Worm (Caenorhabditis elegans) whole organism, young adult: ENCODE data around the gene ZK930.6.

ENCODE experiments used
- B0019.2 ChIP-seq: fragments of 200-800 bp; sonication (Bioruptor generic); conservative IDR thresholded peaks from 2 replicates; pipeline ENCODE4 v1.3.6; 2022; ENCODE audit warnings: missing genetic modification reagents, missing genetic modification characterization, missing compliant biosample characterization
- C06A6.2 ChIP-seq: fragments of 200-800 bp; sonication (Bioruptor generic); conservative IDR thresholded peaks from 2 replicates; pipeline ENCODE4 v1.3.6; 2022; ENCODE audit warnings: missing genetic modification characterization, missing compliant biosample characterization
- F22D6.2 ChIP-seq: sonication (generic microtip); optimal IDR thresholded peaks from 2 replicates; lab custom pipeline; 2016; ENCODE audit warnings: mild to moderate bottlenecking, missing genetic modification characterization, missing compliant biosample characterization
- F23B12.7 ChIP-seq: sonication (generic microtip); optimal IDR thresholded peaks from 2 replicates; lab custom pipeline; 2017; ENCODE audit warnings: missing genetic modification characterization, mild to moderate bottlenecking, missing compliant biosample characterization, antibody characterized with exemption, moderate library complexity; ENCODE audit not compliant: insufficient read depth
- F33H1.4 ChIP-seq: fragments of 200-800 bp; sonication (Bioruptor generic); IDR thresholded peaks from 2 replicates; pipeline ENCODE4 v1.3.6; 2022; ENCODE audit warnings: missing genetic modification reagents, missing genetic modification characterization, missing compliant biosample characterization
- K11D2.4 ChIP-seq: fragments of 200-800 bp; sonication (Bioruptor generic); IDR thresholded peaks from 2 replicates; pipeline ENCODE4 v1.3.6; 2022; ENCODE audit warnings: missing genetic modification reagents, missing genetic modification characterization, missing compliant biosample characterization
- T07F8.4 ChIP-seq: sonication (generic microtip); optimal IDR thresholded peaks from 2 replicates; lab custom pipeline; 2016; ENCODE audit warnings: mild to moderate bottlenecking, missing genetic modification characterization, moderate library complexity, missing compliant biosample characterization
- T26A5.8 ChIP-seq: sonication (generic microtip); optimal IDR thresholded peaks from 2 replicates; lab custom pipeline; 2016; ENCODE audit warnings: missing genetic modification characterization, missing compliant biosample characterization
- Y53F4B.3 ChIP-seq: fragments of 200-800 bp; sonication (Bioruptor generic); IDR thresholded peaks from 2 replicates; pipeline ENCODE4 v1.3.6; 2022; ENCODE audit warnings: missing genetic modification reagents, missing genetic modification characterization, missing compliant biosample characterization
- Y56A3A.18 ChIP-seq: fragments of 200-800 bp; sonication (Bioruptor generic); IDR thresholded peaks from 2 replicates; pipeline ENCODE4 v1.3.6; 2022; ENCODE audit warnings: missing genetic modification reagents, missing genetic modification characterization, missing compliant biosample characterization
- Y67H2A.10 ChIP-seq: fragments of 200-800 bp; sonication (Bioruptor generic); conservative IDR thresholded peaks from 2 replicates; pipeline ENCODE4 v1.3.6; 2022; ENCODE audit warnings: missing genetic modification reagents, missing genetic modification characterization, missing compliant biosample characterization
- ceh-91 ChIP-seq: fragments of 200-800 bp; sonication (Bioruptor generic); IDR thresholded peaks from 2 replicates; pipeline ENCODE4 v1.3.6; 2022; ENCODE audit warnings: missing genetic modification reagents, missing genetic modification characterization, missing compliant biosample characterization
- die-1 ChIP-seq: sonication (generic microtip); optimal IDR thresholded peaks from 2 replicates; lab custom pipeline; 2016; ENCODE audit warnings: missing genotype, mild to moderate bottlenecking, missing genetic modification characterization, missing compliant biosample characterization
- dpl-1 ChIP-seq: fragments of 150-350 bp; optimal IDR thresholded peaks from 2 replicates; lab custom pipeline; 2014; ENCODE audit warnings: missing biosample characterization, missing genetic modification reagents, missing genetic modification characterization
- efl-1 ChIP-seq: fragments of 150-350 bp; optimal IDR thresholded peaks from 2 replicates; lab custom pipeline; 2014; ENCODE audit warnings: missing biosample characterization, missing genetic modification reagents, missing genetic modification characterization
- egl-18 ChIP-seq: fragments of 200-800 bp; sonication (Bioruptor generic); IDR thresholded peaks from 2 replicates; pipeline ENCODE4 v1.3.6; 2022; ENCODE audit warnings: missing genetic modification reagents, missing genetic modification characterization, missing compliant biosample characterization
- ets-4 ChIP-seq: fragments of 200-800 bp; sonication (Bioruptor generic); optimal IDR thresholded peaks from 2 replicates; lab custom pipeline; 2018; ENCODE audit warnings: mild to moderate bottlenecking, missing genetic modification characterization, missing compliant biosample characterization
- him-1 ChIP-seq: sonication (generic microtip); optimal IDR thresholded peaks from 2 replicates; lab custom pipeline; 2016; ENCODE audit warnings: missing genotype, missing genetic modification reagents, missing genetic modification characterization, missing compliant biosample characterization
- hlh-26 ChIP-seq: fragments of 200-800 bp; sonication (Bioruptor generic); conservative IDR thresholded peaks from 2 replicates; pipeline ENCODE4 v1.3.6; 2022; ENCODE audit warnings: missing genetic modification reagents, missing genetic modification characterization, missing compliant biosample characterization
- lin-26 ChIP-seq: fragments of 200-800 bp; sonication (Bioruptor generic); IDR thresholded peaks from 2 replicates; pipeline ENCODE4 v1.3.6; 2022; ENCODE audit warnings: missing genetic modification reagents, missing genetic modification characterization, missing compliant biosample characterization
- lin-40 ChIP-seq: sonication (generic microtip); optimal IDR thresholded peaks from 2 replicates; lab custom pipeline; 2016; ENCODE audit warnings: missing genetic modification characterization, mild to moderate bottlenecking, missing compliant biosample characterization, missing genotype, missing genetic modification reagents
- lin-54 ChIP-seq: fragments of 200-800 bp; sonication (Bioruptor generic); optimal IDR thresholded peaks from 2 replicates; lab custom pipeline; 2018; ENCODE audit warnings: mild to moderate bottlenecking, missing genetic modification characterization, missing compliant biosample characterization
- madf-10 ChIP-seq: sonication (generic microtip); optimal IDR thresholded peaks from 2 replicates; lab custom pipeline; 2016; ENCODE audit warnings: mild to moderate bottlenecking, missing genetic modification characterization, missing compliant biosample characterization
- madf-3 ChIP-seq: fragments of 200-800 bp; sonication (Bioruptor generic); IDR thresholded peaks from 2 replicates; pipeline ENCODE4 v1.3.6; 2022; ENCODE audit warnings: missing genetic modification reagents, missing genetic modification characterization, missing compliant biosample characterization
- madf-6 ChIP-seq: fragments of 200-800 bp; sonication (Bioruptor generic); IDR thresholded peaks from 2 replicates; pipeline ENCODE4 v1.3.6; 2022; ENCODE audit warnings: missing genetic modification reagents, missing genetic modification characterization, missing compliant biosample characterization
- mel-28 ChIP-seq: sonication (generic microtip); optimal IDR thresholded peaks from 2 replicates; lab custom pipeline; 2016; ENCODE audit warnings: borderline replicate concordance, mild to moderate bottlenecking, missing genetic modification characterization, missing compliant biosample characterization
- mes-4 ChIP-seq: sonication (generic microtip); optimal IDR thresholded peaks from 2 replicates; lab custom pipeline; 2016; ENCODE audit warnings: missing genotype, missing genetic modification characterization, missing compliant biosample characterization
- nhr-80 ChIP-seq: sonication (generic microtip); optimal IDR thresholded peaks from 2 replicates; lab custom pipeline; 2016; ENCODE audit warnings: missing genetic modification characterization, missing compliant biosample characterization
- pbrm-1 ChIP-seq: fragments of 200-800 bp; sonication (Bioruptor generic); IDR thresholded peaks from 2 replicates; pipeline ENCODE4 v1.3.6; 2022; ENCODE audit warnings: missing genetic modification reagents, missing genetic modification characterization, missing compliant biosample characterization
- pha-4 ChIP-seq: fragments of 150-350 bp; sonication (generic microtip); optimal IDR thresholded peaks from 2 replicates; lab custom pipeline; 2014; ENCODE audit warnings: missing biosample characterization, missing genetic modification reagents, missing genetic modification characterization
- repo-1 ChIP-seq: sonication (generic microtip); optimal IDR thresholded peaks from 2 replicates; lab custom pipeline; 2017; ENCODE audit warnings: mild to moderate bottlenecking, missing genetic modification characterization, missing compliant biosample characterization
- sea-2 ChIP-seq: fragments of 200-800 bp; sonication (Bioruptor generic); IDR thresholded peaks from 2 replicates; pipeline ENCODE4 v1.3.6; 2022; ENCODE audit warnings: missing genetic modification characterization, missing compliant biosample characterization
- somi-1 ChIP-seq: fragments of 200-800 bp; sonication (Bioruptor generic); optimal IDR thresholded peaks from 2 replicates; lab custom pipeline; 2018; ENCODE audit warnings: mild to moderate bottlenecking, missing genetic modification characterization, missing compliant biosample characterization
- tbp1 ChIP-seq: fragments of 200-800 bp; sonication (Bioruptor generic); optimal IDR thresholded peaks from 2 replicates; lab custom pipeline; 2018; ENCODE audit warnings: mild to moderate bottlenecking, missing genetic modification characterization, missing compliant biosample characterization
- tlf-1 ChIP-seq: fragments of 200-800 bp; sonication (Bioruptor generic); optimal IDR thresholded peaks from 2 replicates; lab custom pipeline; 2018; ENCODE audit warnings: mild to moderate bottlenecking, missing genetic modification characterization, missing compliant biosample characterization
- ztf-26 ChIP-seq: sonication (generic microtip); optimal IDR thresholded peaks from 2 replicates; lab custom pipeline; 2017; ENCODE audit warnings: missing genetic modification characterization, missing compliant biosample characterization
- ztf-28 ChIP-seq: fragments of 200-800 bp; sonication (Bioruptor generic); IDR thresholded peaks from 2 replicates; pipeline ENCODE4 v1.3.6; 2022; ENCODE audit warnings: missing genetic modification reagents, missing genetic modification characterization, missing compliant biosample characterization
- ztf-3 ChIP-seq: fragments of 200-800 bp; sonication (Bioruptor generic); optimal IDR thresholded peaks from 2 replicates; lab custom pipeline; 2018; ENCODE audit warnings: mild to moderate bottlenecking, missing genetic modification characterization, missing compliant biosample characterization

Gene ZK930.6

ce11 chrII:11883648-11884047 lies at the start of gene ZK930.6:
Gene ZK930.6, plus strand, starts transcription at chrII:11883948.
- no peak for TF ChIP-seq ceh-91
- no peak for TF ChIP-seq dpl-1 (GFP tag; lab: Kevin White, UChicago)
- TF ChIP-seq ztf-3 (GFP tag; lab: Kevin White, UChicago): no peak
- no peak for TF ChIP-seq tbp1
- TF ChIP-seq mel-28: no peak
- no peak for TF ChIP-seq F23B12.7 (tag; lab: Kevin White, UChicago)

ce11 chrII:11835208-11835607 lies 48.5 kb upstream of the ZK930.6 start, which contains the start of gene T27D12.6:
Gene T27D12.6, plus strand, starts transcription at chrII:11835508.
- TF ChIP-seq hlh-26: no peak
- TF ChIP-seq T07F8.4 (tag; lab: Kevin White, UChicago): no peak
- TF ChIP-seq madf-6 (GFP tag; lab: Robert Waterston, UW): no peak
- TF ChIP-seq him-1 (tag; lab: Kevin White, UChicago): no peak
- TF ChIP-seq mel-28: no peak
- no peak for TF ChIP-seq pbrm-1 (GFP tag; lab: Robert Waterston, UW)
- TF ChIP-seq pha-4: no peak
- TF ChIP-seq efl-1 (GFP tag; lab: Kevin White, UChicago): no peak
- no peak for TF ChIP-seq madf-3
- TF ChIP-seq F33H1.4 (GFP tag; lab: Robert Waterston, UW): no peak
- TF ChIP-seq ets-4 (GFP tag; lab: Kevin White, UChicago): no peak

- TF ChIP-seq somi-1 (GFP tag; lab: Kevin White, UChicago) (peak; percentile 66), B0019.2 (GFP tag; lab: Robert Waterston, UW) (no peak), ztf-28 (no peak), madf-10 (no peak), egl-18 (GFP tag; lab: Robert Waterston, UW) (no peak), Y56A3A.18 (GFP tag; lab: Robert Waterston, UW) (no peak), sea-2 (GFP tag; lab: Robert Waterston, UW) (no peak), F22D6.2 (tag; lab: Kevin White, UChicago) (peak; percentile 11), Y67H2A.10 (GFP tag; lab: Robert Waterston, UW) (no peak), lin-26 (GFP tag; lab: Robert Waterston, UW) (0 out of 2 replicates have a peak, but pooled peaks have one; percentile 21), lin-40 (tag; lab: Kevin White, UChicago) (peak; percentile 61), ztf-26 (tag; lab: Kevin White, UChicago) (peak; percentile 66), mes-4 (tag; lab: Kevin White, UChicago) (no peak), nhr-80 (tag; lab: Kevin White, UChicago) (peak; percentile 19), K11D2.4 (0 out of 2 replicates have a peak, but pooled peaks have one; percentile 25), C06A6.2 (peak; percentile 52; the same call in 1 of the 2 replicates), repo-1 (tag; lab: Kevin White, UChicago) (no peak)
Observed at ce11 chrII:11836554-11837218, 47.1 kb upstream of the ZK930.6 start.

ce11 chrII:11838353-11838752 lies 45.4 kb upstream of the ZK930.6 start:
- no peak for TF ChIP-seq tlf-1
- TF ChIP-seq ztf-26 (tag; lab: Kevin White, UChicago): peak; percentile 43
- peak; percentile 64 for TF ChIP-seq somi-1 (GFP tag; lab: Kevin White, UChicago)
- no peak for TF ChIP-seq T26A5.8 (tag; lab: Kevin White, UChicago)
- TF ChIP-seq lin-40 (tag; lab: Kevin White, UChicago): peak; percentile 36
- TF ChIP-seq Y53F4B.3: no peak
- TF ChIP-seq lin-54 (GFP tag; lab: Kevin White, UChicago): no peak
- TF ChIP-seq C06A6.2: 0 out of 2 replicates have a peak, but pooled peaks have one; percentile 13
- TF ChIP-seq madf-10: no peak
- 0 out of 2 replicates have a peak, but pooled peaks have one; percentile 49 for TF ChIP-seq K11D2.4
- peak; percentile 13 for TF ChIP-seq die-1 (tag; lab: Kevin White, UChicago)
